Fruit fly (Drosophila melanogaster): Measurements from ENCODE around the gene nej.

Gene nej

dm6 chrX:9685568-9686413, 1.1 kb downstream of the nej start (continued):
- TF ChIP-seq CG2129 (GFP tag; IDR thresholded peaks at IDR 0.05; ENCODE audit: partially characterized antibody) (no peak), CG17612 (GFP tag; IDR thresholded peaks at IDR 0.05) (no peak), Gug (GFP tag; IDR thresholded peaks at IDR 0.05) (peak; percentile 46; the same call in 1 of the 4 replicates), NC2β (GFP tag; optimal IDR thresholded peaks at IDR 0.05) (peak; percentile 53), CG13296 (GFP tag; optimal IDR thresholded peaks at IDR 0.05) (peak; percentile 37), ranshi (GFP tag; IDR thresholded peaks at IDR 0.05) (no peak), nerfin-1 (tag; optimal IDR thresholded peaks at IDR 0.05) (peak; percentile 34), Med (GFP tag) (peak; percentile 85), Drgx (GFP tag; IDR thresholded peaks at IDR 0.05) (no peak), shn (GFP tag; optimal IDR thresholded peaks at IDR 0.05) (peak; percentile 79), CG17802 (tag; optimal IDR thresholded peaks at IDR 0.05) (no peak), dmrt11E (tag; optimal IDR thresholded peaks at IDR 0.05) (peak; percentile 55), repo (GFP tag; optimal IDR thresholded peaks at IDR 0.05) (peak; percentile 31), Myb (GFP tag; optimal IDR thresholded peaks at IDR 0.05) (peak; percentile 52), pfk (GFP tag; optimal IDR thresholded peaks at IDR 0.05) (no peak), gem (tag; optimal IDR thresholded peaks at IDR 0.05) (peak; percentile 71), Optix (GFP tag; IDR thresholded peaks at IDR 0.05) (no peak), CG16815 (GFP tag; optimal IDR thresholded peaks at IDR 0.05) (peak; percentile 47), CG16863 (GFP tag; optimal IDR thresholded peaks at IDR 0.05) (peak; percentile 44), CG11085 (GFP tag; IDR thresholded peaks at IDR 0.05) (0 out of 2 replicates have a peak, but pooled peaks have one; percentile 12), CG18619 (GFP tag; optimal IDR thresholded peaks at IDR 0.05) (peak; percentile 68), CG2202 (tag; optimal IDR thresholded peaks at IDR 0.05) (peak; percentile 14), CG32532 (GFP tag; IDR thresholded peaks at IDR 0.05) (peak; percentile 50; the same call in 1 of the 2 replicates), gro (GFP tag; optimal IDR thresholded peaks at IDR 0.05) (peak; percentile 59), CG2120 (GFP tag; optimal IDR thresholded peaks at IDR 0.05) (peak; percentile 80), CG13424 (tag; optimal IDR thresholded peaks at IDR 0.05) (peak; percentile 82), CG1529 (GFP tag; optimal IDR thresholded peaks at IDR 0.05) (peak; percentile 7), CG7963 (GFP tag; IDR thresholded peaks at IDR 0.05; ENCODE audit: partially characterized antibody) (peak; percentile 39; the same call in 1 of the 3 replicates), tap (tag; optimal IDR thresholded peaks at IDR 0.05) (no peak), CG18476 (GFP tag; optimal IDR thresholded peaks at IDR 0.05) (peak; percentile 50), CG8089 (GFP tag; optimal IDR thresholded peaks at IDR 0.05) (peak; percentile 5), onecut (GFP tag; IDR thresholded peaks at IDR 0.05) (peak; percentile 9; the same call in 1 of the 2 replicates), CG11093 (GFP tag; IDR thresholded peaks at IDR 0.05) (no peak), ara (GFP tag; IDR thresholded peaks at IDR 0.05) (0 out of 2 replicates have a peak, but pooled peaks have one; percentile 27), Hand (GFP tag; optimal IDR thresholded peaks at IDR 0.05) (peak; percentile 29), gfzf (GFP tag; optimal IDR thresholded peaks at IDR 0.05) (peak; percentile 66), CG12744 (GFP tag; optimal IDR thresholded peaks at IDR 0.05) (peak; percentile 34), nom (GFP tag; optimal IDR thresholded peaks at IDR 0.05) (peak; percentile 24), Pdp1 (GFP tag; optimal IDR thresholded peaks at IDR 0.05) (peak; percentile 68 to 78), CG4820 (GFP tag; optimal IDR thresholded peaks at IDR 0.05) (peak; percentile 51), Tbp (GFP tag; optimal IDR thresholded peaks at IDR 0.05) (peak; percentile 22), fu2 (GFP tag; optimal IDR thresholded peaks at IDR 0.05) (peak; percentile 55), seq (GFP tag; IDR thresholded peaks at IDR 0.05) (no peak), CG2712 (tag; optimal IDR thresholded peaks at IDR 0.05) (peak; percentile 70), Scr (GFP tag; IDR thresholded peaks at IDR 0.05; ENCODE audit: partially characterized antibody) (peak; percentile 70), D19B (GFP tag; optimal IDR thresholded peaks at IDR 0.05) (peak; percentile 17), sr (GFP tag; IDR thresholded peaks at IDR 0.05) (no peak), Abd-B (GFP tag; optimal IDR thresholded peaks at IDR 0.05) (peak; percentile 48)

Measured in whole organism, embryonic.